Fruit fly (Drosophila melanogaster) whole organism: ENCODE results near the gene ND-B17.

Experiments used
- CG8478 ChIP-seq: fragments of >200 bp; optimal IDR thresholded peaks from 2 replicates; lab custom pipeline; 2018; ENCODE audit warnings: inconsistent platforms
- Dll ChIP-seq: fragments of >200 bp; optimal IDR thresholded peaks from 2 replicates; lab custom pipeline; 2017
- EcR ChIP-seq, 2 experiments: fragments of >200 bp; optimal IDR thresholded peaks; 2 replicates each; lab custom pipeline; 2017; ENCODE audit warnings: missing biosample characterization in 2 of 2, missing genetic modification characterization in 2 of 2, missing genetic modification reagents in 2 of 2
- pan ChIP-seq: fragments of >200 bp; optimal IDR thresholded peaks from 2 replicates; lab custom pipeline; 2017
- psq ChIP-seq: fragments of >200 bp; optimal IDR thresholded peaks from 2 replicates; lab custom pipeline; 2017
- usp ChIP-seq: fragments of >200 bp; optimal IDR thresholded peaks from 2 replicates; lab custom pipeline; 2017; ENCODE audit warnings: missing biosample characterization, missing genetic modification characterization, mixed read lengths

ND-B17 gene

dm6 chr2L:15750523-15751258 lies at the start of gene ND-B17:
Gene ND-B17 (minus strand): TSS chr2L:15751078.
- TF ChIP-seq EcR (GFP tag; optimal IDR thresholded peaks at IDR 0.05; lab: Kevin White, UChicago) (no peak), pan (lab: Kevin White, UChicago) (peak; percentile 44)

dm6 chr2L:15796300-15796699 lies 45.4 kb upstream of the ND-B17 start:
- TF ChIP-seq Dll (lab: Kevin White, UChicago) (no peak), psq (lab: Kevin White, UChicago) (no peak), usp (no peak), pan (lab: Kevin White, UChicago) (no peak), EcR (GFP tag; optimal IDR thresholded peaks at IDR 0.05; lab: Kevin White, UChicago) (no peak), CG8478 (lab: Kevin White, UChicago) (no peak)

dm6 chr2L:15783785-15784184 lies 32.9 kb upstream of the ND-B17 start, which contains the start of gene t-Grip91:
Gene t-Grip91 (plus strand): TSS chr2L:15784085.
- no peak for TF ChIP-seq CG8478 (lab: Kevin White, UChicago)

dm6 chr2L:15782996-15783395 lies 32.1 kb upstream of the ND-B17 start:
- TF ChIP-seq CG8478 (lab: Kevin White, UChicago) (no peak), psq (lab: Kevin White, UChicago) (no peak), Dll (lab: Kevin White, UChicago) (no peak), usp (no peak), pan (lab: Kevin White, UChicago) (no peak)

- TF ChIP-seq CG8478 (lab: Kevin White, UChicago) (no peak), EcR (GFP tag; optimal IDR thresholded peaks at IDR 0.05; lab: Kevin White, UChicago) (no peak), usp (no peak), pan (lab: Kevin White, UChicago) (no peak), Dll (lab: Kevin White, UChicago) (no peak), psq (lab: Kevin White, UChicago) (no peak)
These were observed 25.9 kb upstream of the ND-B17 start, which contains the start of gene CG43760 for dm6 chr2L:15776752-15777151. Gene CG43760 (minus strand): TSS chr2L:15776852.

dm6 chr2L:15773013-15773412 lies 22.1 kb upstream of the ND-B17 start, which contains the start of gene CG31826:
Gene CG31826 (minus strand): TSS chr2L:15773113.
- no peak for TF ChIP-seq Dll (lab: Kevin White, UChicago)
- no peak for TF ChIP-seq CG8478 (lab: Kevin White, UChicago)
- TF ChIP-seq psq (lab: Kevin White, UChicago) = no peak
- TF ChIP-seq usp = no peak
- no peak for TF ChIP-seq EcR (GFP tag; optimal IDR thresholded peaks at IDR 0.05; lab: Kevin White, UChicago)
- TF ChIP-seq pan (lab: Kevin White, UChicago) = no peak

- TF ChIP-seq usp = no peak
- TF ChIP-seq psq (lab: Kevin White, UChicago) = no peak
- no peak for TF ChIP-seq Dll (lab: Kevin White, UChicago)
- no peak for TF ChIP-seq pan (lab: Kevin White, UChicago)
- no peak for TF ChIP-seq EcR (GFP tag; optimal IDR thresholded peaks at IDR 0.05; lab: Kevin White, UChicago)
- no peak for TF ChIP-seq CG8478 (lab: Kevin White, UChicago)
These were observed 20.1 kb upstream of the ND-B17 start, which contains the start of gene Ku80 for dm6 chr2L:15770978-15771377. Gene Ku80 (minus strand): TSS chr2L:15771159.

- TF ChIP-seq Dll (lab: Kevin White, UChicago) (no peak), EcR (GFP tag; optimal IDR thresholded peaks at IDR 0.05; lab: Kevin White, UChicago) (no peak)
These were observed 17.2 kb upstream of the ND-B17 start, which contains the start of gene wek for dm6 chr2L:15768097-15768496. Gene wek (minus strand): TSS chr2L:15768349.

- TF ChIP-seq pan (lab: Kevin White, UChicago) (no peak), EcR (GFP tag; optimal IDR thresholded peaks at IDR 0.05; lab: Kevin White, UChicago) (no peak), psq (lab: Kevin White, UChicago) (no peak)
These were observed 13.2 kb upstream of the ND-B17 start, which contains the start of gene CG3793 for dm6 chr2L:15764029-15764428. Gene CG3793 (plus strand): TSS chr2L:15764220.

- TF ChIP-seq CG8478 (lab: Kevin White, UChicago) (no peak), EcR (GFP tag; optimal IDR thresholded peaks at IDR 0.05; lab: Kevin White, UChicago) (no peak), psq (lab: Kevin White, UChicago) (no peak), Dll (lab: Kevin White, UChicago) (no peak), usp (no peak), pan (lab: Kevin White, UChicago) (no peak)
These were observed 12.5 kb upstream of the ND-B17 start for dm6 chr2L:15763401-15763800.

- TF ChIP-seq Dll (lab: Kevin White, UChicago) = peak; percentile 75
- no peak for TF ChIP-seq pan (lab: Kevin White, UChicago)
These were observed 11.6 kb upstream of the ND-B17 start, which contains the start of gene Gli for dm6 chr2L:15762466-15762865. Gene Gli (minus strand): TSS chr2L:15762758.

- TF ChIP-seq EcR (GFP tag; optimal IDR thresholded peaks at IDR 0.05; lab: Kevin White, UChicago) (no peak), pan (lab: Kevin White, UChicago) (no peak), usp (no peak), CG8478 (lab: Kevin White, UChicago) (no peak), Dll (lab: Kevin White, UChicago) (no peak), psq (lab: Kevin White, UChicago) (no peak)
These were observed 10.8 kb upstream of the ND-B17 start for dm6 chr2L:15761409-15762407.
